Worm (Caenorhabditis elegans): ENCODE measurements around the gene F53A3.1.

F53A3.1 gene

ce11 chrIII:1925786-1926185, 17.7 kb downstream of the F53A3.1 start:
- TF ChIP-seq gei-17 (GFP tag; optimal IDR thresholded peaks at IDR 0.05) (no peak), B0035.1 (tag; optimal IDR thresholded peaks at IDR 0.05) (no peak), lag-1 (GFP tag; IDR thresholded peaks at IDR 0.05) (no peak), Y67H2A.10 (GFP tag; conservative IDR thresholded peaks at IDR 0.05) (no peak), unc-130 (GFP tag; optimal IDR thresholded peaks at IDR 0.05) (no peak), nhr-80 (tag; optimal IDR thresholded peaks at IDR 0.05) (no peak), D2030.7 (GFP tag; IDR thresholded peaks at IDR 0.05) (no peak), atf-7 (tag; optimal IDR thresholded peaks at IDR 0.05) (no peak), somi-1 (GFP tag; optimal IDR thresholded peaks at IDR 0.05) (no peak), ztf-3 (GFP tag; optimal IDR thresholded peaks at IDR 0.05) (no peak), K11D2.4 (GFP tag; IDR thresholded peaks at IDR 0.05) (no peak), nhr-90 (tag; optimal IDR thresholded peaks at IDR 0.05) (no peak), lsl-1 (GFP tag; optimal IDR thresholded peaks at IDR 0.05) (no peak), madf-8 (GFP tag; conservative IDR thresholded peaks at IDR 0.05) (no peak), F10E7.11 (tag; optimal IDR thresholded peaks at IDR 0.05) (no peak), hlh-26 (GFP tag; conservative IDR thresholded peaks at IDR 0.05) (no peak), zfh-2 (GFP tag; conservative IDR thresholded peaks at IDR 0.05) (no peak), nhr-27 (tag; optimal IDR thresholded peaks at IDR 0.05) (no peak), bed-1 (GFP tag; IDR thresholded peaks at IDR 0.05) (no peak), tbp1 (GFP tag; optimal IDR thresholded peaks at IDR 0.05) (no peak)

ce11 chrIII:1925048-1925537, 18.3 kb downstream of the F53A3.1 start:
- peak; percentile 37 for TF ChIP-seq F52B5.7 (tag; optimal IDR thresholded peaks at IDR 0.05)
- no peak for TF ChIP-seq lsy-27 (tag; optimal IDR thresholded peaks at IDR 0.05; ENCODE audit: borderline replicate concordance, insufficient read depth)
- no peak; the same call in 1 of the 2 replicates for TF ChIP-seq lir-1 (GFP tag; conservative IDR thresholded peaks at IDR 0.05)
- no peak for TF ChIP-seq Y53F4B.3 (GFP tag; IDR thresholded peaks at IDR 0.05)
- no peak for TF ChIP-seq ceh-91 (GFP tag; IDR thresholded peaks at IDR 0.05)
- TF ChIP-seq ztf-3 (GFP tag; optimal IDR thresholded peaks at IDR 0.05) = peak; percentile 94
- no peak for TF ChIP-seq mel-28 (tag; optimal IDR thresholded peaks at IDR 0.05; ENCODE audit: borderline replicate concordance)
- TF ChIP-seq dox-1 (GFP tag; IDR thresholded peaks at IDR 0.05) = peak; percentile 86
- TF ChIP-seq nfya-1 (tag; optimal IDR thresholded peaks at IDR 0.05; ENCODE audit: borderline replicate concordance, insufficient read depth) = no peak
- no peak for TF ChIP-seq B0019.2 (GFP tag; conservative IDR thresholded peaks at IDR 0.05)
- peak; percentile 44 for TF ChIP-seq lin-54 (GFP tag; optimal IDR thresholded peaks at IDR 0.05)
- peak; percentile 55 for TF ChIP-seq T07F8.4 (tag; optimal IDR thresholded peaks at IDR 0.05)
- TF ChIP-seq nhr-27 (tag; optimal IDR thresholded peaks at IDR 0.05) = peak; percentile 24
- peak; percentile 99 for TF ChIP-seq ztf-22 (GFP tag; optimal IDR thresholded peaks at IDR 0.05)
- TF ChIP-seq C17E4.6 (GFP tag; IDR thresholded peaks at IDR 0.05) = no peak
- TF ChIP-seq ceh-40 (GFP tag; IDR thresholded peaks at IDR 0.05) = no peak
- TF ChIP-seq mes-4 (tag; optimal IDR thresholded peaks at IDR 0.05) = no peak
- TF ChIP-seq nfya-2 (GFP tag; IDR thresholded peaks at IDR 0.05) = no peak
- no peak for TF ChIP-seq egl-18 (GFP tag; IDR thresholded peaks at IDR 0.05)
- no peak for TF ChIP-seq attf-6 (GFP tag; IDR thresholded peaks at IDR 0.05)
- TF ChIP-seq rec-8 (tag; optimal IDR thresholded peaks at IDR 0.05) = no peak
- TF ChIP-seq Y67H2A.10 (GFP tag; conservative IDR thresholded peaks at IDR 0.05) = no peak
- no peak for TF ChIP-seq F57A8.1 (GFP tag; optimal IDR thresholded peaks at IDR 0.05)
- TF ChIP-seq Y79H2A.3 (GFP tag; conservative IDR thresholded peaks at IDR 0.05) = no peak
- peak; percentile 75 for TF ChIP-seq pbrm-1 (GFP tag; IDR thresholded peaks at IDR 0.05)
- peak; percentile 71 for TF ChIP-seq repo-1 (tag; optimal IDR thresholded peaks at IDR 0.05)
- no peak for TF ChIP-seq hlh-26 (GFP tag; conservative IDR thresholded peaks at IDR 0.05)
- TF ChIP-seq madf-6 (GFP tag; IDR thresholded peaks at IDR 0.05) = no peak
- TF ChIP-seq let-607 (tag; optimal IDR thresholded peaks at IDR 0.05) = peak; percentile 69 to 89
- peak; percentile 97 for TF ChIP-seq ztf-26 (tag; optimal IDR thresholded peaks at IDR 0.05)
- TF ChIP-seq tbx-9 (tag; optimal IDR thresholded peaks at IDR 0.05; ENCODE audit: borderline replicate concordance) = no peak
